Fruit fly (Drosophila melanogaster) whole organism, adult: ENCODE data around the gene MED11.

ENCODE experiments used
- CG11617 ChIP-seq: fragments of 200-800 bp; sonication (Bioruptor generic); optimal IDR thresholded peaks from 2 replicates; lab custom pipeline; 2017; ENCODE audit warnings: mild to moderate bottlenecking, missing biosample characterization, missing genetic modification reagents, missing genetic modification characterization
- CG1620 ChIP-seq: fragments of 200-800 bp; sonication (Bioruptor generic); optimal IDR thresholded peaks from 2 replicates; lab custom pipeline; 2016; ENCODE audit warnings: missing biosample characterization, missing genetic modification characterization
- Clk ChIP-seq: fragments of 200-800 bp; sonication (Bioruptor generic); optimal IDR thresholded peaks from 2 replicates; lab custom pipeline; 2017; ENCODE audit warnings: missing biosample characterization, missing genetic modification characterization
- Crg-1 ChIP-seq: fragments of 200-800 bp; sonication (Bioruptor generic); optimal IDR thresholded peaks from 2 replicates; lab custom pipeline; 2016; ENCODE audit warnings: missing biosample characterization, missing genetic modification characterization
- Mnt ChIP-seq: fragments of 200-800 bp; sonication (Bioruptor generic); optimal IDR thresholded peaks from 2 replicates; lab custom pipeline; 2016; ENCODE audit warnings: missing biosample characterization, mild to moderate bottlenecking, missing genetic modification characterization
- bab1 ChIP-seq: fragments of 200-800 bp; sonication (Bioruptor generic); optimal IDR thresholded peaks from 3 replicates; lab custom pipeline; 2019; ENCODE audit warnings: missing biosample characterization, mild to moderate bottlenecking, missing genetic modification characterization, moderate library complexity
- cic ChIP-seq: fragments of 200-800 bp; sonication (Bioruptor generic); optimal IDR thresholded peaks from 2 replicates; lab custom pipeline; 2017; ENCODE audit warnings: missing biosample characterization, mild to moderate bottlenecking, missing genetic modification characterization, moderate library complexity
- cnc ChIP-seq, 2 experiments: fragments of >200 bp; optimal IDR thresholded peaks; 2 replicates each; lab custom pipeline; 2017
- pad ChIP-seq: fragments of 200-800 bp; sonication (Bioruptor generic); optimal IDR thresholded peaks from 3 replicates; lab custom pipeline; 2017; ENCODE audit warnings: missing biosample characterization, missing genetic modification characterization, mild to moderate bottlenecking, moderate library complexity, missing genetic modification reagents
- tj ChIP-seq: fragments of 200-800 bp; sonication (Bioruptor generic); optimal IDR thresholded peaks from 3 replicates; lab custom pipeline; 2017; ENCODE audit warnings: missing biosample characterization, mild to moderate bottlenecking, missing genetic modification characterization, moderate library complexity
- toe ChIP-seq: fragments of 200-800 bp; sonication (Bioruptor generic); optimal IDR thresholded peaks from 2 replicates; lab custom pipeline; 2016; ENCODE audit warnings: missing biosample characterization, missing genetic modification characterization

dm6 chr3L:18789203-18790018 lies 43.8 kb downstream of the MED11 start:
- TF ChIP-seq CG1620 (GFP tag; lab: Kevin White, UChicago) (no peak), bab1 (GFP tag; lab: Kevin White, UChicago) (no peak), cic (peak; percentile 15), toe (GFP tag; lab: Kevin White, UChicago) (no peak), Crg-1 (no peak), cnc (optimal IDR thresholded peaks at IDR 0.05; lab: Kevin White, UChicago) (no peak), CG11617 (no peak), Mnt (GFP tag; lab: Kevin White, UChicago) (peak; percentile 28), Clk (GFP tag; lab: Kevin White, UChicago) (peak; percentile 12), tj (GFP tag; lab: Kevin White, UChicago) (peak; percentile 58), pad (GFP tag; lab: Kevin White, UChicago) (no peak)
